Worm (Caenorhabditis elegans): ENCODE measurements around the gene zig-2.
"Not testable (repeated sequence)": the region's sequence is repeated elsewhere in the genome, so short reads cannot be mapped to it uniquely, and the experiment has no call there.

zig-2 gene

ce11 chrX:12343279-12343678, 2.0 kb upstream of the zig-2 start, which contains the start of the genes nspc-9 and nspc-10:
TSS of gene nspc-9 (minus strand) at chrX:12343379.
TSS of gene nspc-10 (plus strand) at chrX:12343609.
- TF ChIP-seq unc-62 (GFP tag; optimal IDR thresholded peaks at IDR 0.05): no peak

ce11 chrX:12337846-12338490, 3.3 kb downstream of the zig-2 start, which contains the start of gene srd-44:
TSS of gene srd-44 (plus strand) at chrX:12338440.
- TF ChIP-seq unc-62 (GFP tag; optimal IDR thresholded peaks at IDR 0.05): no peak

- no peak for TF ChIP-seq unc-62 (GFP tag; optimal IDR thresholded peaks at IDR 0.05)
Observed at ce11 chrX:12335808-12336207, 5.4 kb downstream of the zig-2 start, which contains the start of gene srd-48. TSS of gene srd-48 (plus strand) at chrX:12336108.

ce11 chrX:12333479-12333878, 7.8 kb downstream of the zig-2 start, which contains the start of gene srd-47:
TSS of gene srd-47 (plus strand) at chrX:12333642.
- TF ChIP-seq unc-62 (GFP tag; optimal IDR thresholded peaks at IDR 0.05): no peak

ce11 chrX:12331795-12332194, 9.4 kb downstream of the zig-2 start, which contains the start of gene srd-46:
TSS of gene srd-46 (plus strand) at chrX:12332095.
- no peak for TF ChIP-seq unc-62 (GFP tag; optimal IDR thresholded peaks at IDR 0.05)

ce11 chrX:12328676-12329075, 12.6 kb downstream of the zig-2 start, which contains the start of gene srd-45:
TSS of gene srd-45 (plus strand) at chrX:12328976.
- no peak for TF ChIP-seq unc-62 (GFP tag; optimal IDR thresholded peaks at IDR 0.05)

- TF ChIP-seq unc-62 (GFP tag; optimal IDR thresholded peaks at IDR 0.05): no peak
Observed at ce11 chrX:12326424-12326823, 14.8 kb downstream of the zig-2 start, which contains the start of gene srd-41. TSS of gene srd-41 (plus strand) at chrX:12326724.

ce11 chrX:12323439-12323838, 17.8 kb downstream of the zig-2 start, which contains the start of gene srd-40:
TSS of gene srd-40 (plus strand) at chrX:12323739.
- no peak for TF ChIP-seq unc-62 (GFP tag; optimal IDR thresholded peaks at IDR 0.05)

- no peak for TF ChIP-seq unc-62 (GFP tag; optimal IDR thresholded peaks at IDR 0.05)
Observed at ce11 chrX:12321357-12321756, 19.9 kb downstream of the zig-2 start, which contains the start of gene F17A2.13. TSS of gene F17A2.13 (plus strand) at chrX:12321657.

ce11 chrX:12320737-12321136, 20.5 kb downstream of the zig-2 start, which contains the start of gene ceh-40:
TSS of gene ceh-40 (minus strand) at chrX:12320777.
- no peak for TF ChIP-seq unc-62 (GFP tag; optimal IDR thresholded peaks at IDR 0.05)

ce11 chrX:12317560-12317959, 23.7 kb downstream of the zig-2 start:
- no peak for TF ChIP-seq unc-62 (GFP tag; optimal IDR thresholded peaks at IDR 0.05)

ce11 chrX:12315268-12315667, 26.0 kb downstream of the zig-2 start, which contains the start of gene xtr-2:
TSS of gene xtr-2 (plus strand) at chrX:12315568.
- TF ChIP-seq unc-62 (GFP tag; optimal IDR thresholded peaks at IDR 0.05): no peak

ce11 chrX:12314395-12314794, 26.8 kb downstream of the zig-2 start:
- no peak for TF ChIP-seq unc-62 (GFP tag; optimal IDR thresholded peaks at IDR 0.05)

- TF ChIP-seq unc-62 (GFP tag; optimal IDR thresholded peaks at IDR 0.05): no peak
Observed at ce11 chrX:12313779-12314178, 27.5 kb downstream of the zig-2 start.

- TF ChIP-seq unc-62 (GFP tag; optimal IDR thresholded peaks at IDR 0.05): not testable (repeated sequence)
Observed at ce11 chrX:12308045-12308499, 33.2 kb downstream of the zig-2 start, which contains the start of gene F17A2.16. TSS of gene F17A2.16 (plus strand) at chrX:12308449.

ce11 chrX:12306565-12306964, 34.7 kb downstream of the zig-2 start, which contains the start of gene phf-32:
TSS of gene phf-32 (plus strand) at chrX:12306865.
- no peak for TF ChIP-seq unc-62 (GFP tag; optimal IDR thresholded peaks at IDR 0.05)

- TF ChIP-seq unc-62 (GFP tag; optimal IDR thresholded peaks at IDR 0.05): no peak
Observed at ce11 chrX:12304231-12304630, 37.0 kb downstream of the zig-2 start.
